Fruit fly (Drosophila melanogaster) whole organism: Measurements from ENCODE around the gene CG9231.

ENCODE experiments used
- CG8478 ChIP-seq: fragments of >200 bp; optimal IDR thresholded peaks from 2 replicates; lab custom pipeline; 2018; ENCODE audit warnings: inconsistent platforms
- Dll ChIP-seq: fragments of >200 bp; optimal IDR thresholded peaks from 2 replicates; lab custom pipeline; 2017
- EcR ChIP-seq, 2 experiments: fragments of >200 bp; optimal IDR thresholded peaks; 2 replicates each; lab custom pipeline; 2017; ENCODE audit warnings: missing biosample characterization in 2 of 2, missing genetic modification characterization in 2 of 2, missing genetic modification reagents in 2 of 2
- pan ChIP-seq: fragments of >200 bp; optimal IDR thresholded peaks from 2 replicates; lab custom pipeline; 2017
- psq ChIP-seq: fragments of >200 bp; optimal IDR thresholded peaks from 2 replicates; lab custom pipeline; 2017
- usp ChIP-seq: fragments of >200 bp; optimal IDR thresholded peaks from 2 replicates; lab custom pipeline; 2017; ENCODE audit warnings: missing biosample characterization, missing genetic modification characterization, mixed read lengths

Gene CG9231

dm6 chr3L:19585979-19586378 is at the start of gene CG9231, which contains the start of gene CG9330:
CG9231 (minus strand) TSS chr3L:19586003.
CG9330 (plus strand) TSS chr3L:19586253.
- TF ChIP-seq CG8478 (no peak), usp (no peak), psq (lab: Kevin White, UChicago) (no peak), EcR (GFP tag; optimal IDR thresholded peaks at IDR 0.05; lab: Kevin White, UChicago) (no peak), pan (lab: Kevin White, UChicago) (no peak), Dll (lab: Kevin White, UChicago) (no peak)

dm6 chr3L:19635478-19635996 is 49.7 kb upstream of the CG9231 start, which contains the start of gene wnd:
wnd (minus strand) TSS chr3L:19635783.
- TF ChIP-seq CG8478 (no peak), Dll (lab: Kevin White, UChicago) (no peak), pan (lab: Kevin White, UChicago) (no peak), usp (no peak), EcR (GFP tag; optimal IDR thresholded peaks at IDR 0.05; lab: Kevin White, UChicago) (no peak)

- no peak for TF ChIP-seq psq (lab: Kevin White, UChicago)
- no peak for TF ChIP-seq pan (lab: Kevin White, UChicago)
- TF ChIP-seq usp: no peak
- TF ChIP-seq Dll (lab: Kevin White, UChicago): no peak
Observed at dm6 chr3L:19634788-19635448, 49.1 kb upstream of the CG9231 start.

DNA sequence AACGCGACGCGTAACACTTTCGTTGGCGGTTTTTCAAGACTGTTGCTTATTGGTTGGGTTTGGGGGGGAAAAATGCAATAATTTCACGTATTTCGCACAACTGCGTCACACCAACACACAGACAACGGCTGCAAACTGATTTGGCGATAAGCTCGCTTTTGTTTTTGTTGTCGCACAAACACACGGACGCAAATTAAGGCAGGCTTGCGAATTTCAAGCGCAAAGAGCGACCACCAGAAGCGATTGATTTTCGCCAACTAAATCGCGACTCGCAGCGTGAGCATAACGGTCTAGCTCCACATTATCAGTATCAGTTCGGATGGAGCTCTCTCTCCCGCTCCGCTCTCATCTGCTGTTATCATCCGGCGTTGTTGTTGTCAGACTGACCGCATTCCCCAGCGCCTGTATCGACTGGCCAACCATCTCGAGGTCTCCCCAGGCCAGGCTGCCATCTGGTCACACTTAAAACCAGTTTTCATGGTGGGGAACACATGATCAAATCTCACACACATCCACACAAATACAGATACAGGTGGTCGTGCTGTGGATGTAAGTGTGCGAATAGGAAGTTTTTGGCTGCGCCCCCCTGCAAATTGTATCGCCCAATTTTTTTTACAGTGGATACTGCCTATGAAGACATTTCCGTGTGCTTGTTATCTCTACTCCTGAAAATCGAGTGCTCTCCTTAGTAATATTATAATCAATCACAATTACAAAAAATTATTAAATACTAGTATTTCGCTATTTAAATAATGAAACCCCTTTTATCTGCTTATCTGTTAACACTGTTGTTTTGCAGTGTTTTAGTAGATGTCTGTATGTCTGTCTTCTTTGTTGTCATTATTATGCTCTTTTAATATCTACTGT is 47.2 kb upstream of the CG9231 start:
- no peak for TF ChIP-seq pan (lab: Kevin White, UChicago)

- no peak for TF ChIP-seq EcR (GFP tag; optimal IDR thresholded peaks at IDR 0.05; lab: Kevin White, UChicago)
- no peak for TF ChIP-seq Dll (lab: Kevin White, UChicago)
- no peak for TF ChIP-seq usp
- TF ChIP-seq CG8478: no peak
- TF ChIP-seq pan (lab: Kevin White, UChicago): no peak
- no peak for TF ChIP-seq psq (lab: Kevin White, UChicago)
Observed at dm6 chr3L:19631867-19632266, 46.1 kb upstream of the CG9231 start.

dm6 chr3L:19630701-19631100 is 44.9 kb upstream of the CG9231 start:
- no peak for TF ChIP-seq CG8478
- TF ChIP-seq EcR (GFP tag; optimal IDR thresholded peaks at IDR 0.05; lab: Kevin White, UChicago): no peak
- TF ChIP-seq pan (lab: Kevin White, UChicago): no peak
- no peak for TF ChIP-seq psq (lab: Kevin White, UChicago)
- no peak for TF ChIP-seq usp
- TF ChIP-seq Dll (lab: Kevin White, UChicago): no peak

dm6 chr3L:19618072-19618958 is 32.5 kb upstream of the CG9231 start, which contains the start of gene asf1:
asf1 (plus strand) TSS chr3L:19618894.
- TF ChIP-seq CG8478 (no peak), Dll (lab: Kevin White, UChicago) (no peak), EcR (GFP tag; optimal IDR thresholded peaks at IDR 0.05; lab: Kevin White, UChicago) (no peak), usp (no peak), psq (lab: Kevin White, UChicago) (no peak), pan (lab: Kevin White, UChicago) (no peak)

- TF ChIP-seq Dll (lab: Kevin White, UChicago) (no peak), pan (lab: Kevin White, UChicago) (no peak), psq (lab: Kevin White, UChicago) (no peak), CG8478 (no peak), usp (no peak), EcR (GFP tag; optimal IDR thresholded peaks at IDR 0.05; lab: Kevin White, UChicago) (no peak)
Observed at dm6 chr3L:19612172-19612571, 26.4 kb upstream of the CG9231 start, which contains the start of the genes Lon and PIG-F. Lon (minus strand) TSS chr3L:19612199. PIG-F (plus strand) TSS chr3L:19612455.

dm6 chr3L:19605974-19606497 is 20.2 kb upstream of the CG9231 start, which contains the start of the genes lush and CG9372:
lush (minus strand) TSS chr3L:19606090.
CG9372 (plus strand) TSS chr3L:19606208.
- no peak for TF ChIP-seq CG8478
- TF ChIP-seq EcR (GFP tag; optimal IDR thresholded peaks at IDR 0.05; lab: Kevin White, UChicago): no peak
- no peak for TF ChIP-seq pan (lab: Kevin White, UChicago)
- TF ChIP-seq usp: no peak
- TF ChIP-seq Dll (lab: Kevin White, UChicago): no peak
- no peak for TF ChIP-seq psq (lab: Kevin White, UChicago)

DNA sequence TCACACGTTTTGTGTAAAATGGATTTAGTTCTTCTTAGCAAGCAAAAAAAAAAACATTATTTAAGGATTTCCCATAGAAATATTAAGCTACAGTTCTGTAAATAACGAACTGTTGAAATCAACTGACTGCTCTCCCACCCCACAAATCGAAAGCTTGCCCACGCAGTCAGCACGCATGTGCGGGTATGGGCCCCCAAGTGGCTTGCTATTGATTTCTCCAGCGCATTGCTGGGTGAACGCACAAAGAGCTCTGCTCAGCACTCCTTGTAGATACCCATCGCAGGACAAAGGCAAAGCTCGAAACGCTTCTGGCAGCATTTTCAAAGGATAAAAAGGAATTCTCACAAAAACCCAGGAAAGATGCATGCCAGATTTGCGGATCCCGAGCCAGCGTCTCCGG is 15.6 kb upstream of the CG9231 start, which contains the start of gene CG9368:
Gene CG9368 (plus strand): TSS at position 221 of the 400 bp plus-strand sequence.
- TF ChIP-seq pan (lab: Kevin White, UChicago): no peak
- TF ChIP-seq psq (lab: Kevin White, UChicago): no peak
- no peak for TF ChIP-seq Dll (lab: Kevin White, UChicago)
- TF ChIP-seq CG8478: no peak
- TF ChIP-seq usp: no peak
- TF ChIP-seq EcR (GFP tag; optimal IDR thresholded peaks at IDR 0.05; lab: Kevin White, UChicago): no peak
